Worm (Caenorhabditis elegans) whole organism, L4 larva: ENCODE data around the gene cdc-73.

Experiments used
- Y75B8A.6 ChIP-seq: fragments of 200-800 bp; sonication (Bioruptor generic); IDR thresholded peaks from 2 replicates; pipeline ENCODE4 v1.3.6; 2022; ENCODE audit warnings: missing genetic modification reagents, missing genetic modification characterization, missing compliant biosample characterization
- ceh-82 ChIP-seq: sonication (generic microtip); optimal IDR thresholded peaks from 2 replicates; lab custom pipeline; 2017; ENCODE audit warnings: missing biosample characterization, missing genetic modification characterization
- jun-1 ChIP-seq: fragments of 150-350 bp; optimal IDR thresholded peaks from 2 replicates; lab custom pipeline; 2014; ENCODE audit warnings: missing biosample characterization, missing genetic modification reagents, missing genetic modification characterization
- lin-15B ChIP-seq: fragments of 150-350 bp; sonication (generic microtip); optimal IDR thresholded peaks from 3 replicates; lab custom pipeline; 2014; ENCODE audit warnings: missing biosample characterization, missing genetic modification characterization
- mdl-1 ChIP-seq, 2 experiments: fragments of 150-350 bp in 1 of 2; sonication (generic microtip) in 1 of 2; optimal IDR thresholded peaks; 2 replicates each; lab custom pipeline; 2014 to 2017; ENCODE audit warnings: missing biosample characterization in 2 of 2, missing genetic modification characterization in 2 of 2
- pha-4 ChIP-seq, 2 experiments: fragments of 150-350 bp in 1 of 2; fragments of 200-800 bp in 1 of 2; sonication (Bioruptor generic) in 1 of 2; IDR thresholded peaks in 1 of 2; optimal IDR thresholded peaks in 1 of 2; 2 replicates each; pipeline versions ENCODE4 v1.3.6 to Lab custom; 2014 to 2022; ENCODE audit warnings: missing genetic modification characterization in 2 of 2, missing genetic modification reagents in 2 of 2, missing biosample characterization in 1 of 2, missing compliant biosample characterization in 1 of 2
- tra-1 ChIP-seq: fragments of 200-800 bp; sonication (Bioruptor generic); IDR thresholded peaks from 2 replicates; pipeline ENCODE4 v1.3.6; 2022; ENCODE audit warnings: missing genetic modification reagents, missing genetic modification characterization, missing compliant biosample characterization
- zag-1 ChIP-seq: fragments of 150-350 bp; optimal IDR thresholded peaks from 2 replicates; lab custom pipeline; 2014; ENCODE audit warnings: missing biosample characterization, missing genetic modification characterization
- ztf-11 ChIP-seq: fragments of 150-350 bp; optimal IDR thresholded peaks from 2 replicates; lab custom pipeline; 2014; ENCODE audit warnings: missing biosample characterization, missing genetic modification characterization

DNA sequence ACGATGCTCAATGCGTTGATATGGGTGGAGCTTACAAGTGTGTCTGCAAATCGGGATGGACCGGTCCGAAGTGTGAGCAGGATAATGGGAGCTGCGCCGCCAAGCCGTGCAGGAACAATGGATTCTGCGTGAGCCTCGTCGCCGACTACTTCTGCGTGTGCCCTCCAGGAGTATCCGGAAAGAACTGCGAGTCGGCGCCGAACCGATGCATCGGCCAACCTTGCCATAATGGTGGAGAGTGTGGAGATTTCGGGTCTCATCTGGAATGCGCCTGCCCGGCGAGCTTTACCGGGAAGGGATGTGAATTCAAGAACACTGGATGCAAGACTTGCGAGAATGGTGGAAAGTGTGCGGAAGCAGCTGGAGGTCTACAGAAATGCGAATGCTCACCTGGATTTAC is 32.5 kb upstream of the cdc-73 start:
- TF ChIP-seq ztf-11 (tag; lab: Kevin White, UChicago) (no peak), pha-4 (GFP tag; IDR thresholded peaks at IDR 0.05; lab: Robert Waterston, UW) (no peak), pha-4 (tag; optimal IDR thresholded peaks at IDR 0.05; lab: Kevin White, UChicago) (no peak), jun-1 (tag; lab: Kevin White, UChicago) (no peak), ceh-82 (tag; lab: Kevin White, UChicago) (no peak), Y75B8A.6 (GFP tag; lab: Robert Waterston, UW) (no peak), lin-15B (tag; lab: Kevin White, UChicago) (no peak), zag-1 (tag; lab: Kevin White, UChicago) (no peak), mdl-1 (tag; optimal IDR thresholded peaks at IDR 0.05; lab: Kevin White, UChicago) (no peak), tra-1 (GFP tag; lab: Robert Waterston, UW) (no peak)
